Fruit fly (Drosophila melanogaster) whole organism, adult: ENCODE results near the gene cwo.

Source experiments
- Crg-1 ChIP-seq: fragments of 200-800 bp; sonication (Bioruptor generic); optimal IDR thresholded peaks from 2 replicates; lab custom pipeline; 2016; ENCODE audit warnings: missing biosample characterization, missing genetic modification characterization
- kay ChIP-seq: fragments of 200-800 bp; sonication (Bioruptor generic); peaks from one replicate; lab custom pipeline; 2016; ENCODE audit warnings: missing biosample characterization, missing genetic modification characterization, borderline replicate concordance

DNA sequence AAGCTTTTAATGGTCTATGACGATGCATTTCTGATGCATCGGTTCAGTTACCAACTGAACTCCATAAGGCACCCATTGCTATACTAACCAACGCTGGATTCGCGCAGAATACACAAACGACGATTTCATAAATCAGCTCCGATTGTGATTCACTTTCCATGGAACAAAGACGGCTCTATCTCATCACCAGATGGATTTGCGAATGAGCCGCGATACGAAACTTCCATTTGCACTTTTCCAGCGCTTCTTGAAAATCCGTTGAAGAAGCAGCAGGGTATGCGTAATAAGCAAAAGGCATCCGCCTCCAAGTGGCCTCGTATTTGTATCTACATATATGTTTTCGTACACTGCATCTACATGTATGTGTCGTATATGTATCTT lies 4.5 kb downstream of the cwo start:
- TF ChIP-seq kay (GFP tag; lab: Kevin White, UChicago) (no peak), Crg-1 (GFP tag; lab: Kevin White, UChicago) (no peak)
